Fruit fly (Drosophila melanogaster) Kc167 (cell line): ENCODE results near the gene CG34355.

Experiments used
- insv ChIP-seq: fragments of >200 bp; optimal IDR thresholded peaks from 3 replicates; lab custom pipeline; 2018; ENCODE audit warnings: missing external identifiers
- ttk ChIP-seq: sonication (Bioruptor generic); optimal IDR thresholded peaks from 2 replicates; lab custom pipeline; 2017; ENCODE audit warnings: missing external identifiers

dm6 chr3R:23869203-23869892, 65.7 kb downstream of the CG34355 start:
- TF ChIP-seq ttk (lab: Kevin White, UChicago), result no peak
- TF ChIP-seq insv (lab: Kevin White, UChicago), result no peak
